Worm (Caenorhabditis elegans): ENCODE results near the gene lsy-2.

- no peak for TF ChIP-seq fos-1 (tag; optimal IDR thresholded peaks at IDR 0.05)
- TF ChIP-seq vab-15 (tag; optimal IDR thresholded peaks at IDR 0.05): no peak
- no peak for TF ChIP-seq sox-4 (tag; optimal IDR thresholded peaks at IDR 0.05)
Observed at ce11 chrX:2047208-2047946, 42.1 kb upstream of the lsy-2 start.

All from whole organism, L1 larva.